Worm (Caenorhabditis elegans): ENCODE data around the gene tag-278.

Gene tag-278

ce11 chrX:3650100-3650809, 38.8 kb downstream of the tag-278 start, which contains the start of the genes sax-1 and R11G1.2 (continued):
- no peak for TF ChIP-seq snpc-1.2 (GFP tag; IDR thresholded peaks at IDR 0.05)
- TF ChIP-seq Y105C5A.15 (GFP tag; IDR thresholded peaks at IDR 0.05): no peak
- TF ChIP-seq lin-29 (GFP tag; IDR thresholded peaks at IDR 0.05): no peak
- no peak for TF ChIP-seq nhr-41 (GFP tag; IDR thresholded peaks at IDR 0.05)

ce11 chrX:3645924-3646323, 43.1 kb downstream of the tag-278 start:
- TF ChIP-seq lin-29 (GFP tag; IDR thresholded peaks at IDR 0.05): no peak
- peak; percentile 19 for TF ChIP-seq hlh-11 (tag; optimal IDR thresholded peaks at IDR 0.05)
- TF ChIP-seq hmg-1.1 (GFP tag; IDR thresholded peaks at IDR 0.05): no peak
- no peak for TF ChIP-seq nhr-102 (tag; optimal IDR thresholded peaks at IDR 0.05)
- TF ChIP-seq arid-1 (GFP tag; conservative IDR thresholded peaks at IDR 0.05): no peak
- peak in 1 of 2 experiments; percentile 69 for TF ChIP-seq daf-16 (GFP tag; optimal IDR thresholded peaks at IDR 0.05)
- no peak for TF ChIP-seq daf-16 (tag; optimal IDR thresholded peaks at IDR 0.05)

ce11 chrX:3644796-3645195, 44.2 kb downstream of the tag-278 start, which contains the start of gene tmem-24:
tmem-24 (minus strand) TSS chrX:3644896.
- TF ChIP-seq ZK337.2 (GFP tag; IDR thresholded peaks at IDR 0.05) (no peak), mxl-2 (GFP tag; conservative IDR thresholded peaks at IDR 0.05) (no peak), ceh-44 (GFP tag; IDR thresholded peaks at IDR 0.05) (no peak), saeg-2 (GFP tag; IDR thresholded peaks at IDR 0.05) (no peak), unc-62 (GFP tag; optimal IDR thresholded peaks at IDR 0.05 in 1 of 2) (peak in 1 of 2 experiments; percentile 11), unc-62 (tag; optimal IDR thresholded peaks at IDR 0.05) (no peak)

ce11 chrX:3634782-3635181, 54.2 kb downstream of the tag-278 start:
- TF ChIP-seq ZK337.2 (GFP tag; IDR thresholded peaks at IDR 0.05): no peak
- no peak for TF ChIP-seq madf-5 (GFP tag; IDR thresholded peaks at IDR 0.05)
- no peak for TF ChIP-seq tag-97 (GFP tag; IDR thresholded peaks at IDR 0.05)
- TF ChIP-seq dmd-9 (GFP tag; IDR thresholded peaks at IDR 0.05): no peak
- no peak for TF ChIP-seq daf-8 (GFP tag; IDR thresholded peaks at IDR 0.05)
- TF ChIP-seq mxl-3 (GFP tag; optimal IDR thresholded peaks at IDR 0.05): no peak
- TF ChIP-seq nhr-102 (tag; optimal IDR thresholded peaks at IDR 0.05): no peak
- TF ChIP-seq pqm-1 (tag; optimal IDR thresholded peaks at IDR 0.05): no peak
- no peak for TF ChIP-seq lin-15B (tag; optimal IDR thresholded peaks at IDR 0.05)
- no peak for TF ChIP-seq nhr-237 (tag; optimal IDR thresholded peaks at IDR 0.05)
- no peak for TF ChIP-seq nhr-6 (tag; optimal IDR thresholded peaks at IDR 0.05)
- TF ChIP-seq dmd-8 (GFP tag; IDR thresholded peaks at IDR 0.05): no peak
- TF ChIP-seq nhr-42 (GFP tag; IDR thresholded peaks at IDR 0.05): no peak
- no peak for TF ChIP-seq pha-4 (GFP tag; IDR thresholded peaks at IDR 0.05)
- TF ChIP-seq pha-4 (tag; optimal IDR thresholded peaks at IDR 0.05): no peak
- no peak for TF ChIP-seq egl-43 (GFP tag; IDR thresholded peaks at IDR 0.05)
- no peak for TF ChIP-seq unc-39 (tag; optimal IDR thresholded peaks at IDR 0.05)
- TF ChIP-seq lin-13 (GFP tag; optimal IDR thresholded peaks at IDR 0.05): no peak
